Worm (Caenorhabditis elegans) whole organism, L3 larva: ENCODE results near the gene alg-1.

Experiments
- ZK546.5 ChIP-seq: sonication (generic microtip); optimal IDR thresholded peaks from 2 replicates; lab custom pipeline; 2017; ENCODE audit warnings: missing biosample characterization, missing genetic modification characterization
- ama-1 ChIP-seq: fragments of 150-350 bp; optimal IDR thresholded peaks from 2 replicates; lab custom pipeline; 2018
- ceh-82 ChIP-seq: fragments of 150-350 bp; optimal IDR thresholded peaks from 2 replicates; lab custom pipeline; 2014; ENCODE audit warnings: missing biosample characterization, missing genetic modification characterization
- ceh-9 ChIP-seq: sonication (generic microtip); optimal IDR thresholded peaks from 2 replicates; lab custom pipeline; 2018; ENCODE audit warnings: missing biosample characterization, missing genetic modification characterization
- daf-12 ChIP-seq: fragments of 150-350 bp; optimal IDR thresholded peaks from 2 replicates; lab custom pipeline; 2014; ENCODE audit warnings: missing biosample characterization, missing genetic modification reagents, missing genetic modification characterization
- egl-5 ChIP-seq: fragments of 150-350 bp; optimal IDR thresholded peaks from 2 replicates; lab custom pipeline; 2017; ENCODE audit warnings: missing biosample characterization, missing genetic modification reagents, missing genetic modification characterization, inconsistent platforms
- elt-1 ChIP-seq: fragments of 150-350 bp; optimal IDR thresholded peaks from 2 replicates; lab custom pipeline; 2014; ENCODE audit warnings: missing biosample characterization, missing genetic modification characterization
- elt-2 ChIP-seq: sonication (generic microtip); optimal IDR thresholded peaks from 2 replicates; lab custom pipeline; 2016; ENCODE audit warnings: missing genetic modification reagents, mild to moderate bottlenecking, missing genetic modification characterization, missing compliant biosample characterization
- elt-3 ChIP-seq, 3 experiments: fragments of 150-350 bp in 1 of 3; sonication (generic microtip) in 2 of 3; optimal IDR thresholded peaks; 2 replicates in 2 of 3; 4 replicates in 1 of 3; lab custom pipeline; 2014 to 2017; ENCODE audit warnings: missing biosample characterization in 3 of 3, missing genetic modification characterization in 3 of 3
- eor-1 ChIP-seq, 2 experiments: fragments of 150-350 bp; optimal IDR thresholded peaks; 2 replicates each; lab custom pipeline; 2014 to 2018; ENCODE audit warnings: missing biosample characterization in 2 of 2, missing genetic modification characterization in 2 of 2
- fkh-10 ChIP-seq: sonication (generic microtip); optimal IDR thresholded peaks from 2 replicates; lab custom pipeline; 2017; ENCODE audit warnings: missing biosample characterization, missing genetic modification reagents, missing genetic modification characterization
- fkh-2 ChIP-seq: fragments of 150-350 bp; optimal IDR thresholded peaks from 2 replicates; lab custom pipeline; 2014; ENCODE audit warnings: missing biosample characterization, missing genetic modification reagents, missing genetic modification characterization
- fos-1 ChIP-seq: fragments of 150-350 bp; optimal IDR thresholded peaks from 2 replicates; lab custom pipeline; 2014; ENCODE audit warnings: missing biosample characterization, missing genetic modification characterization
- hmg-11 ChIP-seq: sonication (generic microtip); optimal IDR thresholded peaks from 2 replicates; lab custom pipeline; 2016; ENCODE audit warnings: missing genetic modification characterization, missing compliant biosample characterization
- jun-1 ChIP-seq: fragments of 150-350 bp; optimal IDR thresholded peaks from 2 replicates; lab custom pipeline; 2014; ENCODE audit warnings: missing biosample characterization, missing genetic modification reagents, missing genetic modification characterization
- lin-15B ChIP-seq: fragments of 150-350 bp; optimal IDR thresholded peaks from 2 replicates; lab custom pipeline; 2014; ENCODE audit warnings: missing biosample characterization, missing genetic modification characterization
- lin-39 ChIP-seq: fragments of 150-350 bp; optimal IDR thresholded peaks from 2 replicates; lab custom pipeline; 2018; ENCODE audit warnings: missing biosample characterization, missing genetic modification reagents, missing genetic modification characterization
- lsy-12 ChIP-seq: sonication (generic microtip); optimal IDR thresholded peaks from 2 replicates; lab custom pipeline; 2016; ENCODE audit warnings: mild to moderate bottlenecking, missing genetic modification characterization, missing compliant biosample characterization
- mml-1 ChIP-seq: fragments of 150-350 bp; sonication (generic microtip); optimal IDR thresholded peaks from 3 replicates; lab custom pipeline; 2014; ENCODE audit warnings: missing biosample characterization, missing genetic modification characterization
- nfya-1 ChIP-seq: sonication (generic microtip); optimal IDR thresholded peaks from 2 replicates; lab custom pipeline; 2017; ENCODE audit warnings: missing genetic modification characterization, mild to moderate bottlenecking, missing compliant biosample characterization, antibody characterized with exemption, moderate library complexity; ENCODE audit not compliant: insufficient read depth
- nhr-11 ChIP-seq: fragments of 150-350 bp; optimal IDR thresholded peaks from 2 replicates; lab custom pipeline; 2014; ENCODE audit warnings: missing biosample characterization, missing genetic modification characterization
- nhr-12 ChIP-seq: fragments of 150-350 bp; optimal IDR thresholded peaks from 2 replicates; lab custom pipeline; 2014; ENCODE audit warnings: missing biosample characterization, missing genetic modification characterization
- nhr-23 ChIP-seq: fragments of 150-350 bp; optimal IDR thresholded peaks from 2 replicates; lab custom pipeline; 2014; ENCODE audit warnings: missing biosample characterization, missing genetic modification reagents, missing genetic modification characterization
- nhr-237 ChIP-seq: fragments of 150-350 bp; optimal IDR thresholded peaks from 2 replicates; lab custom pipeline; 2014; ENCODE audit warnings: missing biosample characterization, missing genetic modification characterization
- nhr-25 ChIP-seq: sonication (generic microtip); optimal IDR thresholded peaks from 2 replicates; lab custom pipeline; 2017; ENCODE audit warnings: missing biosample characterization, missing genetic modification characterization
- nhr-28 ChIP-seq: fragments of 150-350 bp; optimal IDR thresholded peaks from 2 replicates; lab custom pipeline; 2014; ENCODE audit warnings: missing biosample characterization, missing genetic modification characterization
- nhr-43 ChIP-seq: sonication (generic microtip); optimal IDR thresholded peaks from 2 replicates; lab custom pipeline; 2016; ENCODE audit warnings: mild to moderate bottlenecking, missing genetic modification characterization, missing compliant biosample characterization; ENCODE audit not compliant: poor library complexity, severe bottlenecking
- nhr-76 ChIP-seq: fragments of 150-350 bp; sonication (generic microtip); optimal IDR thresholded peaks from 5 replicates; lab custom pipeline; 2014; ENCODE audit warnings: missing biosample characterization, missing genetic modification characterization
- sea-2 ChIP-seq: fragments of 150-350 bp; sonication (generic microtip); optimal IDR thresholded peaks from 4 replicates; lab custom pipeline; 2014; ENCODE audit warnings: missing biosample characterization, missing genetic modification reagents, missing genetic modification characterization
- skn-1 ChIP-seq: fragments of 150-350 bp; optimal IDR thresholded peaks from 2 replicates; lab custom pipeline; 2014; ENCODE audit warnings: missing biosample characterization, missing genetic modification characterization
- snpc-4 ChIP-seq: fragments of 150-350 bp; optimal IDR thresholded peaks from 2 replicates; lab custom pipeline; 2014; ENCODE audit warnings: missing biosample characterization, missing genetic modification characterization
- tbx-2 ChIP-seq: sonication (generic microtip); optimal IDR thresholded peaks from 2 replicates; lab custom pipeline; 2016; ENCODE audit warnings: mild to moderate bottlenecking, missing genetic modification characterization, missing compliant biosample characterization
- unc-62 ChIP-seq: fragments of 150-350 bp; sonication (generic microtip); optimal IDR thresholded peaks from 4 replicates; lab custom pipeline; 2014; ENCODE audit warnings: missing biosample characterization, missing genetic modification reagents, missing genetic modification characterization
- zag-1 ChIP-seq: fragments of 150-350 bp; optimal IDR thresholded peaks from 2 replicates; lab custom pipeline; 2014; ENCODE audit warnings: missing biosample characterization, missing genetic modification characterization

alg-1 gene

DNA sequence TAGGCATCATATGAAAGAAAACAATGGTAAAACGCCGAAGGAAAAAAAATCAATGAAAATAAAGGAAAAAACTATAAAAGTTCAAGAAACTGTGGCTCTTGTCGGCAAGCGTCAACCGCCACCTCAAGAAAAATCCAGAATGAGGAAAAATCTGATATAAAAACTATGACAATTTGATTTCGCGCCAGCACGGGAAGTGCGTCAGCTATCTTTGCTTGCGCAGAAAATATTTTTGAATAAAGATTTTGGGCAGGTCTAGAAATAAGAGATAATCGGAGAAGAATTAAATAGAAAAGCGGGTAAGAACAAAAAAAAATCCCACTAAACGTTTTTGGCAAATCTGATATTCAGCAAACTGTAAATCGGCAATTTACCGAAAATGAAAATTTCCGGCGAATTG lies 30.8 kb upstream of the alg-1 start:
- TF ChIP-seq zag-1 (tag; lab: Kevin White, UChicago) (no peak), nhr-23 (tag; lab: Kevin White, UChicago) (peak; percentile 14), nhr-76 (tag; lab: Kevin White, UChicago) (no peak), nfya-1 (tag; lab: Kevin White, UChicago) (peak; percentile 20), lin-15B (tag; lab: Kevin White, UChicago) (peak; percentile 11)
- TF ChIP-seq, all 47 proteins: peak for 3

DNA sequence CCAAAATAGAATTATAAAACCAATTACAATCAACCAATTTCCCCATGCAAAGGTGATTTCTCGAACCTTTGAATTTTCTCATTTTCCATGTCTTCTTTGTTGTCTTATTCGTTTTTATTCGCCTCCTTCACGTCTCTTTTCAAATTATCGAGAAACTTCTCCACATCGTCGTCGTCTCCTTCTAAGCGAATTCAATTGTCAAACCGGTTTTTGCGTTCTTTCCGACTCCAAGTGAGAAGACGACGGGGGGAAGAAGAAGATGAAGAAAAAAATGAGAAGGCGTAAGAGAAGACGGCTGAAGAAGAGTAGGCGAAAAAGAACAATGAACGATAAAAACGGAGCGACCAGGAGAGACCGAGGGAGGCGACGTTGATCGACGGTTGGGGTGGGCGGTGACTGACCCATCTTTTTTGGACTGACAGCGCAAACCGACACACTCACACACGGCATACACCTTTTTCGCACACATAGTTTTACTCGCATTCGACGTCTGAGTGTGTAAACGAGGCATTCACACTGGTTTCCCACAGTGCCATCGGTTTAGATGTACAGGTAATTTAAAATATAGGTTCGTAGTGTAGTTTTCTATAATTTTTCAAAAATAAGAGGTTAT lies 28.4 kb upstream of the alg-1 start:
- TF ChIP-seq hmg-11 (peak; percentile 32), nhr-25 (peak; percentile 98), nhr-23 (tag; lab: Kevin White, UChicago) (peak; percentile 86), nhr-43 (peak; percentile 55), mml-1 (tag; lab: Kevin White, UChicago) (no peak), ceh-9 (tag; lab: Kevin White, UChicago) (no peak), elt-3 (tag; optimal IDR thresholded peaks at IDR 0.05; lab: Kevin White, UChicago) (peak in 2 of 3 experiments; percentile 81 to 82), nfya-1 (tag; lab: Kevin White, UChicago) (peak; percentile 63), nhr-12 (no peak), jun-1 (tag; lab: Kevin White, UChicago) (no peak), nhr-237 (no peak)

DNA sequence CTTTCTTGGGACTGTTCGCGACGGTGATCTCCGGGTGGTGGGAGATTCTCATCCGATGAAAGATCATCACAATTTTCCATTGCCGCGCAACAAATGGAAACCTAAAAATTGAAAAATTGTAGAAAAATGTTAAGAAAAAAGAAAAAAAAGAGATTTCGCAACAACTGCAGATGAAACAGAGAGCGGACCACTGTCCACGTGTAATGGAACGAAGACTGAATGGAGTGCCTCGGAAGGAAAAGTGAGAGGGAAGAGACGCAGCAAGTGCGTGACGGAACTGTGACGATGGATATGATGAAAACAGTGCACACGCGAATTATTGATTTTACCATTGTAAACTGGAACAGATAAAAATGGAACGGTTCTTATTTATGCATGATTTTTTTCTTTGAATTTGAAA lies 22.9 kb upstream of the alg-1 start, which contains the start of gene meg-2:
meg-2 (minus strand) TSS at position 101 of the 400 bp plus-strand sequence.
- no peak for TF ChIP-seq unc-62 (GFP tag; lab: Kevin White, UChicago)
- TF ChIP-seq hmg-11, result no peak
- no peak for TF ChIP-seq mml-1 (tag; lab: Kevin White, UChicago)
- no peak for TF ChIP-seq zag-1 (tag; lab: Kevin White, UChicago)
- TF ChIP-seq fkh-2, result no peak
- TF ChIP-seq snpc-4, result no peak
- no peak for TF ChIP-seq skn-1 (tag; lab: Kevin White, UChicago)
- TF ChIP-seq nhr-28, result no peak
- no peak for TF ChIP-seq ceh-82 (tag; lab: Kevin White, UChicago)
- TF ChIP-seq nhr-237, result no peak
- no peak for TF ChIP-seq lin-15B (tag; lab: Kevin White, UChicago)
- TF ChIP-seq ama-1 (lab: Kevin White, UChicago), result no peak
- TF ChIP-seq fos-1 (tag; lab: Kevin White, UChicago), result no peak
- TF ChIP-seq sea-2 (GFP tag; lab: Kevin White, UChicago), result no peak
- no peak for TF ChIP-seq elt-1
- TF ChIP-seq tbx-2, result no peak
- TF ChIP-seq fkh-10 (GFP tag; lab: Kevin White, UChicago), result no peak
- no peak for TF ChIP-seq nhr-12
- TF ChIP-seq nhr-76 (tag; lab: Kevin White, UChicago), result no peak
- TF ChIP-seq, all 47 proteins: peak for 0

DNA sequence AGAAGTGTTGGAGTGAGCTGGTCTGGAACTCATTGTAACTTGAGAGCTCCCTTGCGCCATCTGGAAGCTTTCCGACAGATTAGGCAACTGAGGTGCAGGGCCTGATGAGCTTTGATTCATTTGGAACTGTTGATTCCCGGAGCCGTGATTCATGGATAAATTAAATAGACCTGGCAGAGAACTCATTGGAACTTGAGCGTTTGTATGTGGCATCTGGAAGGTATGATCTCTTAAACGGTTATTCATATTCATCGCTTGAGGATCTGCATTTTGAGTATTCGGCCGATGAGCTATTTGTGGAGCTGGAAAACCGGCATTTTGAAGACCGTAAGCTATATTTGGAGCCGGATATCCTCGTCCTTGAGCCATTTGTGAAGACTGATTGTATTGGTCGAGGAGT lies 20.4 kb upstream of the alg-1 start:
- TF ChIP-seq egl-5 (tag; lab: Kevin White, UChicago) (no peak), nhr-237 (no peak), nhr-43 (no peak), skn-1 (tag; lab: Kevin White, UChicago) (peak; percentile 97)

DNA sequence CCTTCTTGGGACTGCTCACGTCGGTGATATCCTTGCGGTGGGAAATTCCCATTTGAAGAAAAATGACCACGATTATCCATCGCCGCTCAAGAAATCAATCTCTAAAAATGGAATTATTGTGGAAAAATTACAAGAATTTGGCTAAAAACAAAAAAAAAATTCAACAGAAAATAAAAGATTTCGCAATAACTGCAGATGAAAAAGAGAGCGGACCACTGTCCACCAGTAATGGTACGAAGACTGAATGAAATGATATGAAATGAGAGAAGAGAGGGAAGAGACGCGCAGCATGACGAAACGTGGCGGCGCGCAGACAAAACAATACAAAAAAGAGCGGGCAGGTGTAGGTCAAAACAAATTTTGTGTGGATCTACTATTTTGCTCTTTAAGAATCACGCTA lies 19.4 kb upstream of the alg-1 start, which contains the start of gene meg-1:
meg-1 (minus strand) TSS at position 101 of the 400 bp plus-strand sequence.
- TF ChIP-seq nhr-23 (tag; lab: Kevin White, UChicago) (no peak), nhr-12 (no peak), snpc-4 (no peak), lin-39 (tag; lab: Kevin White, UChicago) (no peak), daf-12 (tag; lab: Kevin White, UChicago) (no peak), elt-3 (tag; optimal IDR thresholded peaks at IDR 0.05; lab: Kevin White, UChicago) (no peak), nhr-237 (no peak), ceh-82 (tag; lab: Kevin White, UChicago) (no peak), zag-1 (tag; lab: Kevin White, UChicago) (no peak), fkh-2 (no peak), eor-1 (tag; optimal IDR thresholded peaks at IDR 0.05; lab: Kevin White, UChicago) (no peak), elt-2 (tag; lab: Kevin White, UChicago) (no peak), lin-15B (tag; lab: Kevin White, UChicago) (no peak), hmg-11 (no peak), lsy-12 (tag; lab: Kevin White, UChicago) (no peak), ZK546.5 (no peak), nhr-11 (tag; lab: Kevin White, UChicago) (no peak), nhr-76 (tag; lab: Kevin White, UChicago) (no peak)
